Worm (Caenorhabditis elegans) whole organism, late embryonic: ENCODE results near the gene spp-24.
A peak's percentile ranks its signal among the peaks of the same experiment; 100 is the strongest.

Experiments
- C08G9.2 ChIP-seq: sonication (generic microtip); optimal IDR thresholded peaks from 2 replicates; lab custom pipeline; 2016; ENCODE audit warnings: mild to moderate bottlenecking, missing genetic modification characterization, moderate library complexity, missing compliant biosample characterization
- F13H6.1 ChIP-seq: sonication (generic microtip); optimal IDR thresholded peaks from 2 replicates; lab custom pipeline; 2016; ENCODE audit warnings: missing genetic modification characterization, missing compliant biosample characterization
- ceh-19 ChIP-seq: fragments of 200-800 bp; sonication (Bioruptor generic); optimal IDR thresholded peaks from 2 replicates; lab custom pipeline; 2018; ENCODE audit warnings: mild to moderate bottlenecking, missing genetic modification characterization, missing compliant biosample characterization
- ceh-9 ChIP-seq: sonication (generic microtip); optimal IDR thresholded peaks from 2 replicates; lab custom pipeline; 2016; ENCODE audit warnings: mild to moderate bottlenecking, missing genetic modification characterization, inconsistent platforms, missing compliant biosample characterization
- nfya-1 ChIP-seq: sonication (generic microtip); optimal IDR thresholded peaks from 2 replicates; lab custom pipeline; 2017; ENCODE audit warnings: missing genetic modification characterization, mild to moderate bottlenecking, missing compliant biosample characterization, antibody characterized with exemption, moderate library complexity
- nhr-11 ChIP-seq: fragments of 150-350 bp; optimal IDR thresholded peaks from 2 replicates; lab custom pipeline; 2014; ENCODE audit warnings: missing biosample characterization, missing genetic modification characterization
- pat-9 ChIP-seq: fragments of 200-800 bp; sonication (Bioruptor generic); optimal IDR thresholded peaks from 2 replicates; lab custom pipeline; 2018; ENCODE audit warnings: mild to moderate bottlenecking, missing genetic modification characterization, moderate library complexity, missing compliant biosample characterization
- pqm-1 ChIP-seq: sonication (generic microtip); optimal IDR thresholded peaks from 2 replicates; lab custom pipeline; 2016; ENCODE audit warnings: missing genetic modification characterization, missing compliant biosample characterization
- ztf-16 ChIP-seq: sonication (generic microtip); optimal IDR thresholded peaks from 2 replicates; lab custom pipeline; 2017; ENCODE audit warnings: missing genetic modification characterization, missing compliant biosample characterization

- TF ChIP-seq pqm-1 (no peak), ceh-9 (tag; lab: Kevin White, UChicago) (no peak), F13H6.1 (tag; lab: Kevin White, UChicago) (no peak), ceh-19 (GFP tag; lab: Kevin White, UChicago) (no peak), C08G9.2 (tag; lab: Kevin White, UChicago) (no peak), nfya-1 (tag; lab: Kevin White, UChicago) (peak; percentile 28), ztf-16 (tag; lab: Kevin White, UChicago) (no peak), pat-9 (tag; lab: Kevin White, UChicago) (no peak), nhr-11 (tag; lab: Kevin White, UChicago) (no peak)
Measured at ce11 chrII:43640-44039, 4.3 kb upstream of the spp-24 start, which contains the start of gene nfyc-1.
